Fruit fly (Drosophila melanogaster) whole organism, wandering third instar larva: Measurements from ENCODE around the gene CG31922.

Source experiments
- Abd-B ChIP-seq: fragments of >200 bp; optimal IDR thresholded peaks from 2 replicates; lab custom pipeline; 2017; ENCODE audit warnings: missing biosample characterization, missing genetic modification characterization
- Hr78 ChIP-seq: fragments of >200 bp; optimal IDR thresholded peaks from 2 replicates; lab custom pipeline; 2017; ENCODE audit warnings: missing biosample characterization, missing genetic modification characterization
- Hr83 ChIP-seq: fragments of 200-300 bp; sonication (Bioruptor generic); optimal IDR thresholded peaks from 2 replicates; lab custom pipeline; 2016; ENCODE audit warnings: missing biosample characterization, mild to moderate bottlenecking, missing genetic modification characterization, moderate library complexity; ENCODE audit not compliant: poor library complexity, severe bottlenecking
- Myc ChIP-seq: fragments of >200 bp; optimal IDR thresholded peaks from 2 replicates; lab custom pipeline; 2017
- OdsH ChIP-seq: fragments of 200-800 bp; sonication (Bioruptor generic); optimal IDR thresholded peaks from 2 replicates; lab custom pipeline; 2016; ENCODE audit warnings: missing biosample characterization, mild to moderate bottlenecking, missing genetic modification characterization
- br ChIP-seq: fragments of 200-800 bp; sonication (Bioruptor generic); optimal IDR thresholded peaks from 2 replicates; lab custom pipeline; 2016; ENCODE audit warnings: missing biosample characterization, missing genetic modification characterization
- dmrt93B ChIP-seq: fragments of 200-800 bp; sonication (Bioruptor generic); optimal IDR thresholded peaks from 2 replicates; lab custom pipeline; 2018; ENCODE audit warnings: missing biosample characterization, mild to moderate bottlenecking, missing genetic modification characterization
- foxo ChIP-seq, 2 experiments: fragments of 200-800 bp; sonication (Bioruptor generic); optimal IDR thresholded peaks; 2 replicates in 1 of 2; 3 replicates in 1 of 2; lab custom pipeline; 2016 to 2017; ENCODE audit warnings: missing biosample characterization in 2 of 2, missing genetic modification characterization in 2 of 2
- h ChIP-seq: fragments of 200-800 bp; sonication (Bioruptor generic); optimal IDR thresholded peaks from 3 replicates; lab custom pipeline; 2016; ENCODE audit warnings: missing biosample characterization, mild to moderate bottlenecking, missing genetic modification characterization
- pan ChIP-seq: fragments of >200 bp; optimal IDR thresholded peaks from 2 replicates; lab custom pipeline; 2017
- psq ChIP-seq: fragments of 200-800 bp; sonication (Bioruptor generic); optimal IDR thresholded peaks from 3 replicates; lab custom pipeline; 2017; ENCODE audit warnings: missing biosample characterization, mild to moderate bottlenecking, missing genetic modification characterization, moderate library complexity
- rgr ChIP-seq: fragments of 200-800 bp; sonication (Bioruptor generic); optimal IDR thresholded peaks from 3 replicates; lab custom pipeline; 2016; ENCODE audit warnings: missing biosample characterization, mild to moderate bottlenecking, missing genetic modification characterization
- tai ChIP-seq: sonication (Bioruptor generic); optimal IDR thresholded peaks from 2 replicates; lab custom pipeline; 2016; ENCODE audit warnings: missing biosample characterization, missing genetic modification characterization
- woc ChIP-seq: sonication (Bioruptor generic); optimal IDR thresholded peaks from 2 replicates; lab custom pipeline; 2016; ENCODE audit warnings: missing biosample characterization, mild to moderate bottlenecking, missing genetic modification characterization

dm6 chr2L:1169867-1170415 lies at the start of gene CG31922, which contains the start of gene Plap:
- no peak for TF ChIP-seq Abd-B (GFP tag; lab: Kevin White, UChicago)
- peak; percentile 63 for TF ChIP-seq dmrt93B (GFP tag; lab: Kevin White, UChicago)
- TF ChIP-seq Myc (lab: Kevin White, UChicago), result peak; percentile 63
- peak; percentile 73 for TF ChIP-seq OdsH (GFP tag; lab: Kevin White, UChicago)
- peak; percentile 76 for TF ChIP-seq br
- TF ChIP-seq foxo (GFP tag; optimal IDR thresholded peaks at IDR 0.05; lab: Kevin White, UChicago), result peak; percentile 18 to 76
- TF ChIP-seq pan (lab: Kevin White, UChicago), result no peak
- TF ChIP-seq h (GFP tag; lab: Kevin White, UChicago), result peak; percentile 84
- TF ChIP-seq Hr78, result no peak
- TF ChIP-seq tai, result no peak
- TF ChIP-seq psq (GFP tag; lab: Kevin White, UChicago), result peak; percentile 69
- TF ChIP-seq Hr83 (GFP tag; lab: Kevin White, UChicago), result peak; percentile 61
- peak; percentile 80 for TF ChIP-seq rgr (GFP tag; lab: Kevin White, UChicago)
- TF ChIP-seq woc (GFP tag; lab: Kevin White, UChicago), result peak; percentile 58
